Fruit fly (Drosophila melanogaster): ENCODE data around the gene CG12105.

CG12105 gene

DNA sequence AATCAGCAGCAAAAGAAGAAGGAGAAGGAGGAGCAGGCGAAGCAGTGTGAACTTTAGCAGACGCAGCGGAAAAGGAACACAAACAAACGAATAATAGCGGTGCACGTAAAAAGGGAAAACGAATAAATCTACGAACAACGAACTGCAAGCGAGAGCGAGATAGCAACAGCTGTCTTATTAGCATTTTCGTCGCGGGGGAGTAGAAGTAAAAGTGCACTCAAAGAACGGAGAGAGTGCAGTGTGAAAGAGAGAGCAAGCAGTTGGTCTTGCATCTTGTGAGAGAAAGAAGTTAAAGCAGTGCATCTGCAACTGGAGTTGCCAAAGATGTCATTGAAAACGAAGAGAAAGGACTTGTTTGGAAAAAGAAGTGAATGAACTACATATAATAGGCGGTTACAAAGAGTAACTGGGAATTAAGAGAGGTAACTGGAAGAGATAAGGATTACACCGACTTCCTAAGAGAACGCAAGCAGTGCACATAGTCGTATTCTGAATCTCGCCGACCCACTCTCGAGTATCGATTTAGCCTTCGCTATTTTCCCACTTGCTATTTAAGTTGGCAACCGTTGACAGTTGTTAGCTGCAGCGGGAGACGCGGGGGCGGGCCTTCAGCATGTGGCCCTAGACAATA, 22.7 kb downstream of the CG12105 start (continued):
- TF ChIP-seq dmrt99B (tag; optimal IDR thresholded peaks at IDR 0.05): no peak
- TF ChIP-seq Elba2 (GFP tag; optimal IDR thresholded peaks at IDR 0.05): peak; percentile 87
- no peak for TF ChIP-seq tin (GFP tag; optimal IDR thresholded peaks at IDR 0.05)
- TF ChIP-seq CG7963 (GFP tag; IDR thresholded peaks at IDR 0.05; ENCODE audit: partially characterized antibody): 0 out of 3 replicates have a peak, but pooled peaks have one; percentile 8
- TF ChIP-seq stwl (tag; optimal IDR thresholded peaks at IDR 0.05): peak; percentile 27

DNA sequence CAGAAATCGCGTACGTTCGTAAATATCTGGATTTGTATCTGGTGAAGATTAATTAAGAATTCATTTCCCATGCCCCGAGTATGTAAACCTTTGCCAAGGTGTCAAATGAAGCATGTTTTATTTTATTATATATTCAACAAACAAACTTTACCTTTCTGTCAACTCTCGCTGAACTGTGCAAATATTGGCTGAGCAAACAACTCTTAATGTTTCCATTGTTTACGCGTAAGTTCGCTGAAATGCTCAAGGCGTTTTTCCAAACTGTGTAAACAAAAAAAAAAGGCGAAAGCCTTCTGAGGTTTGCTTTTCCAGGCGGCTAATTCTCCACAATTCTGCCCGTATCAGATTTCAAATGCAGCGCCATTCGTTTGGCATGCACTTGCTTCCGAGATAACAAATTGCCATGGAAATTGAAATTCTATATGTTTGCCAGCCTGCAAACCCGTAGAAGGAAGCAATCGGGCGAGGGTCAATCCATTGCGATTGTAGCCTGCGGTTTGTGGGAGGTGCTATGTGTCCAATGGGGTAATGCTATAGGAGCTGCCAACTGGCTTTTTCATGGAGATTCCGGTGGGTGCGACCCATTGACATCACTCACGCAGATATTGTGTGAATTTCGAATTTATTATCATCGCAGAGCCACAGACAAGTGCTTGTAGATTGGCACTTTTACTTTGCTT, 23.8 kb downstream of the CG12105 start:
- no peak for TF ChIP-seq Hmx (GFP tag; optimal IDR thresholded peaks at IDR 0.05)
- no peak for TF ChIP-seq jing (GFP tag; optimal IDR thresholded peaks at IDR 0.05)
- TF ChIP-seq Deaf1 (tag; optimal IDR thresholded peaks at IDR 0.05): no peak
- peak; percentile 82 for TF ChIP-seq pho (GFP tag; optimal IDR thresholded peaks at IDR 0.05)
- TF ChIP-seq so (GFP tag; IDR thresholded peaks at IDR 0.05): peak; percentile 66; the same call in 1 of the 3 replicates
- peak; percentile 71 for TF ChIP-seq CG12744 (GFP tag; optimal IDR thresholded peaks at IDR 0.05)
- TF ChIP-seq bsh (GFP tag; optimal IDR thresholded peaks at IDR 0.05): no peak
- TF ChIP-seq pb (GFP tag; optimal IDR thresholded peaks at IDR 0.05): peak; percentile 33
- TF ChIP-seq CG15011 (GFP tag; optimal IDR thresholded peaks at IDR 0.05): peak; percentile 92
- peak; percentile 67 for TF ChIP-seq CG15269 (tag; optimal IDR thresholded peaks at IDR 0.05)
- peak; percentile 77 for TF ChIP-seq Hey (tag; optimal IDR thresholded peaks at IDR 0.05)
- no peak for TF ChIP-seq CG4854 (GFP tag; optimal IDR thresholded peaks at IDR 0.05)
- peak; percentile 81 for TF ChIP-seq mirr (GFP tag; optimal IDR thresholded peaks at IDR 0.05)
- peak; percentile 78 for TF ChIP-seq eyg (GFP tag; optimal IDR thresholded peaks at IDR 0.05)
- TF ChIP-seq Side (GFP tag; optimal IDR thresholded peaks at IDR 0.05): peak; percentile 54
- TF ChIP-seq CG3847 (GFP tag; IDR thresholded peaks at IDR 0.05): peak; percentile 47; the same call in 1 of the 2 replicates
- TF ChIP-seq repo (GFP tag; optimal IDR thresholded peaks at IDR 0.05): peak; percentile 69
- TF ChIP-seq da (GFP tag; optimal IDR thresholded peaks at IDR 0.05): no peak
- no peak for TF ChIP-seq B-H2 (GFP tag; optimal IDR thresholded peaks at IDR 0.05)
- TF ChIP-seq CG8924 (tag; optimal IDR thresholded peaks at IDR 0.05): peak; percentile 0
- no peak for TF ChIP-seq hb (GFP tag; IDR thresholded peaks at IDR 0.05; ENCODE audit: partially characterized antibody)
- no peak for TF ChIP-seq CG30020 (tag; optimal IDR thresholded peaks at IDR 0.05)
- peak; percentile 63 for TF ChIP-seq maf-S (GFP tag; optimal IDR thresholded peaks at IDR 0.05)
- peak; percentile 44 for TF ChIP-seq YL-1 (GFP tag; optimal IDR thresholded peaks at IDR 0.05)
- peak; percentile 46 for TF ChIP-seq CG8281 (tag; optimal IDR thresholded peaks at IDR 0.05)
- no peak for TF ChIP-seq Opbp (GFP tag; IDR thresholded peaks at IDR 0.05; ENCODE audit: partially characterized antibody)
- no peak for TF ChIP-seq CG10565 (GFP tag; optimal IDR thresholded peaks at IDR 0.05)
- peak; percentile 63 for TF ChIP-seq bab2 (GFP tag; optimal IDR thresholded peaks at IDR 0.05)
- TF ChIP-seq CG17186 (GFP tag; optimal IDR thresholded peaks at IDR 0.05): no peak
- no peak for TF ChIP-seq slou (GFP tag; optimal IDR thresholded peaks at IDR 0.05)
- TF ChIP-seq CG14014 (GFP tag; IDR thresholded peaks at IDR 0.05): peak; percentile 70; the same call in 1 of the 2 replicates
- TF ChIP-seq hbn (GFP tag; IDR thresholded peaks at IDR 0.05; ENCODE audit: partially characterized antibody): no peak
- TF ChIP-seq HLH3B (GFP tag; IDR thresholded peaks at IDR 0.05): peak; percentile 27; the same call in 1 of the 2 replicates
- TF ChIP-seq CG18619 (GFP tag; optimal IDR thresholded peaks at IDR 0.05): peak; percentile 79
- TF ChIP-seq CG13775 (GFP tag; optimal IDR thresholded peaks at IDR 0.05): peak; percentile 17
- peak; percentile 30 for TF ChIP-seq CG3407 (GFP tag; optimal IDR thresholded peaks at IDR 0.05)
- TF ChIP-seq CG4424 (GFP tag; optimal IDR thresholded peaks at IDR 0.05): no peak
- peak; percentile 78 for TF ChIP-seq cwo (GFP tag; optimal IDR thresholded peaks at IDR 0.05)
- TF ChIP-seq CG9817 (tag; optimal IDR thresholded peaks at IDR 0.05): peak; percentile 78
- no peak for TF ChIP-seq CG33557 (GFP tag; optimal IDR thresholded peaks at IDR 0.05)
- TF ChIP-seq Sox100B (GFP tag; optimal IDR thresholded peaks at IDR 0.05): no peak
